Fruit fly (Drosophila melanogaster): ENCODE results near the gene Fum4.

Gene Fum4

dm6 chr2L:10238726-10239652 lies 47.7 kb upstream of the Fum4 start, which contains the start of gene me31B (continued):
- no peak for TF ChIP-seq kni (GFP tag; optimal IDR thresholded peaks at IDR 0.05)
- TF ChIP-seq Stat92E (GFP tag; optimal IDR thresholded peaks at IDR 0.05) = no peak
- TF ChIP-seq sd (tag; optimal IDR thresholded peaks at IDR 0.05) = peak; percentile 15
- no peak for TF ChIP-seq CG4707 (GFP tag; optimal IDR thresholded peaks at IDR 0.05)
- no peak for TF ChIP-seq CG2712 (tag; optimal IDR thresholded peaks at IDR 0.05)
- TF ChIP-seq Sry-δ (GFP tag; optimal IDR thresholded peaks at IDR 0.05) = peak; percentile 1
- peak in 1 of 3 experiments; percentile 26 for TF ChIP-seq lola (GFP tag; optimal IDR thresholded peaks at IDR 0.05)
- TF ChIP-seq Ptx1 (GFP tag; IDR thresholded peaks at IDR 0.05) = no peak
- TF ChIP-seq Usf (GFP tag; optimal IDR thresholded peaks at IDR 0.05) = no peak
- no peak for TF ChIP-seq her (GFP tag; optimal IDR thresholded peaks at IDR 0.05)
- no peak for TF ChIP-seq tna (GFP tag; IDR thresholded peaks at IDR 0.05; ENCODE audit: partially characterized antibody)
- no peak for TF ChIP-seq CG13424 (tag; optimal IDR thresholded peaks at IDR 0.05)
- TF ChIP-seq HLH4C (GFP tag; IDR thresholded peaks at IDR 0.05; ENCODE audit: partially characterized antibody) = no peak
- TF ChIP-seq CG11085 (GFP tag; IDR thresholded peaks at IDR 0.05) = no peak
- no peak for TF ChIP-seq corto (GFP tag; optimal IDR thresholded peaks at IDR 0.05)
- TF ChIP-seq CG9817 (tag; optimal IDR thresholded peaks at IDR 0.05) = no peak
- TF ChIP-seq CG13287 (GFP tag; IDR thresholded peaks at IDR 0.05; ENCODE audit: partially characterized antibody) = no peak
- no peak for TF ChIP-seq CG9215 (GFP tag; IDR thresholded peaks at IDR 0.05)
- peak; percentile 15 for TF ChIP-seq CG18262 (tag; optimal IDR thresholded peaks at IDR 0.05)
- TF ChIP-seq CG10147 (GFP tag; optimal IDR thresholded peaks at IDR 0.05) = no peak
- no peak for TF ChIP-seq HHEX (GFP tag; optimal IDR thresholded peaks at IDR 0.05)
- TF ChIP-seq Ssrp (tag; optimal IDR thresholded peaks at IDR 0.05) = peak; percentile 36
- peak; percentile 27 for TF ChIP-seq Med (GFP tag)
- TF ChIP-seq ab (GFP tag; optimal IDR thresholded peaks at IDR 0.05) = no peak
- no peak for TF ChIP-seq Hr39 (optimal IDR thresholded peaks at IDR 0.05)
- no peak for TF ChIP-seq CG10565 (GFP tag; optimal IDR thresholded peaks at IDR 0.05)
- TF ChIP-seq CG6654 (GFP tag; optimal IDR thresholded peaks at IDR 0.05) = no peak
- TF ChIP-seq lov (optimal IDR thresholded peaks at IDR 0.05) = no peak
- no peak for TF ChIP-seq lov (GFP tag; IDR thresholded peaks at IDR 0.05)
- TF ChIP-seq bsh (GFP tag; optimal IDR thresholded peaks at IDR 0.05) = no peak
- TF ChIP-seq CG2199 (GFP tag; IDR thresholded peaks at IDR 0.05) = no peak
- peak; percentile 40 for TF ChIP-seq gfzf (GFP tag; optimal IDR thresholded peaks at IDR 0.05)
- no peak for TF ChIP-seq CG12744 (GFP tag; optimal IDR thresholded peaks at IDR 0.05)
- TF ChIP-seq CG1603 (tag; optimal IDR thresholded peaks at IDR 0.05) = peak; percentile 99
- no peak for TF ChIP-seq cad (GFP tag; optimal IDR thresholded peaks at IDR 0.05)
- no peak for TF ChIP-seq CG33557 (GFP tag; optimal IDR thresholded peaks at IDR 0.05)
- TF ChIP-seq Fer3 (tag; optimal IDR thresholded peaks at IDR 0.05) = no peak
- peak; percentile 97 for TF ChIP-seq CG11398 (GFP tag; optimal IDR thresholded peaks at IDR 0.05)
- TF ChIP-seq CG18764 (GFP tag; optimal IDR thresholded peaks at IDR 0.05) = no peak
- no peak for TF ChIP-seq CG3838 (GFP tag; optimal IDR thresholded peaks at IDR 0.05)
- no peak for TF ChIP-seq gcm (GFP tag; optimal IDR thresholded peaks at IDR 0.05)
- no peak for TF ChIP-seq ase (GFP tag; IDR thresholded peaks at IDR 0.05)
- no peak for TF ChIP-seq scrt (GFP tag; optimal IDR thresholded peaks at IDR 0.05)
- TF ChIP-seq Deaf1 (tag; optimal IDR thresholded peaks at IDR 0.05) = no peak
- peak; percentile 33 for TF ChIP-seq CG14710 (tag; optimal IDR thresholded peaks at IDR 0.05)
- no peak for TF ChIP-seq sens-2 (GFP tag; IDR thresholded peaks at IDR 0.05)
- TF ChIP-seq trem (tag; optimal IDR thresholded peaks at IDR 0.05) = no peak
- TF ChIP-seq CG10267 (tag; optimal IDR thresholded peaks at IDR 0.05) = no peak

Data from whole organism, embryonic.